Fruit fly (Drosophila melanogaster) whole organism, embryonic: ENCODE data around the gene EAChm.

Experiments
- CG11695 ChIP-seq: fragments of 200-800 bp; sonication (Bioruptor generic); IDR thresholded peaks from 3 replicates; pipeline ENCODE4 v1.3.6; 2022; ENCODE audit warnings: missing biosample characterization, missing genetic modification characterization
- CG11723 ChIP-seq: fragments of 200-800 bp; sonication (Bioruptor generic); optimal IDR thresholded peaks from 2 replicates; lab custom pipeline; 2017; ENCODE audit warnings: missing biosample characterization, mild to moderate bottlenecking, missing genetic modification characterization
- CG30020 ChIP-seq: fragments of 200-800 bp; optimal IDR thresholded peaks from 2 replicates; lab custom pipeline; 2019; ENCODE audit warnings: missing biosample characterization, mild to moderate bottlenecking, missing genetic modification characterization, moderate library complexity
- CG32767 ChIP-seq: fragments of 200-800 bp; sonication (Bioruptor generic); IDR thresholded peaks from 2 replicates; pipeline ENCODE4 v1.3.6; 2022; ENCODE audit warnings: missing biosample characterization, missing genetic modification characterization
- CG4404 ChIP-seq: fragments of 200-800 bp; sonication (Bioruptor generic); IDR thresholded peaks from 2 replicates; pipeline ENCODE4 v1.3.6; 2022; ENCODE audit warnings: missing biosample characterization, missing genetic modification characterization
- bigmax ChIP-seq: fragments of 200-800 bp; sonication (Bioruptor generic); optimal IDR thresholded peaks from 2 replicates; lab custom pipeline; 2018; ENCODE audit warnings: missing biosample characterization, mild to moderate bottlenecking, missing genetic modification characterization
- crol ChIP-seq: fragments of 200-800 bp; sonication (Bioruptor generic); IDR thresholded peaks from 2 replicates; pipeline ENCODE4 v1.3.6; 2022; ENCODE audit warnings: missing biosample characterization, missing genetic modification characterization
- fd96Cb ChIP-seq: fragments of 200-800 bp; sonication (Bioruptor generic); optimal IDR thresholded peaks from 2 replicates; lab custom pipeline; 2018; ENCODE audit warnings: missing biosample characterization, mild to moderate bottlenecking, missing genetic modification characterization, moderate library complexity
- insv ChIP-seq, 2 experiments: fragments of 200-800 bp; sonication (Bioruptor generic); optimal IDR thresholded peaks; 3 replicates each; lab custom pipeline; 2016 to 2018; ENCODE audit warnings: missing biosample characterization in 2 of 2, missing genetic modification characterization in 2 of 2

DNA sequence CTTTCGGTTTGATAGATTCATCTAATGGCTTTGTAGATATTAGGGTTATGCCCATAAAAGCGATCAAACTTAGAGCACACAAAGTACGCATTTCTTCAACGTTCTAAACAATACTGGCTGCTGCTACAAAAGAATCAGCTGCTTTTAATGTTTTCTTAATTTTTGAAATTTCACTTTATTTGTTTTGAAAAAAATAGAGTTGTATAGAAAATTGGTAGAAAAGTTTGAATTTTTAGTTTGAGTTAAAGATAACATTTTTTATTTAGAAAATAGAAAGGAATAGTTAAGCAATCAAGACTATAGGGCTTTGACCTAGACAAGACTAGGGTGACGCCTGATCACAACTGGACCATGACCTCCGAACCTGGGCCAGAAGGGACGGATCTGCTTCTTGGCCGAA is 4.5 kb upstream of the EAChm start, which contains the start of gene CG18581:
- TF ChIP-seq CG11723 (GFP tag; lab: Kevin White, UChicago) (no peak), CG11695 (GFP tag; lab: Robert Waterston, UW) (no peak), bigmax (GFP tag; lab: Kevin White, UChicago) (no peak), CG32767 (GFP tag; lab: Robert Waterston, UW) (no peak), CG30020 (no peak), crol (GFP tag; lab: Robert Waterston, UW) (no peak), insv (GFP tag; optimal IDR thresholded peaks at IDR 0.05; lab: Kevin White, UChicago) (no peak), CG4404 (GFP tag; lab: Robert Waterston, UW) (no peak), fd96Cb (tag; lab: Kevin White, UChicago) (no peak)
